Worm (Caenorhabditis elegans) whole organism, L2 larva: Measurements from ENCODE around the gene Y51H4A.941.
"Not testable (repeated sequence)": the region's sequence is repeated elsewhere in the genome, so short reads cannot be mapped to it uniquely, and the experiment has no call there.

Experiments
- C34F6.9 ChIP-seq: fragments of 150-350 bp; optimal IDR thresholded peaks from 2 replicates; lab custom pipeline; 2014; ENCODE audit warnings: missing biosample characterization, missing genetic modification characterization
- F13H6.1 ChIP-seq: sonication (generic microtip); optimal IDR thresholded peaks from 2 replicates; lab custom pipeline; 2016; ENCODE audit warnings: missing genetic modification characterization, missing compliant biosample characterization
- Y55F3AM.14 ChIP-seq: fragments of 200-800 bp; sonication (Bioruptor generic); optimal IDR thresholded peaks from 2 replicates; lab custom pipeline; 2018; ENCODE audit warnings: mild to moderate bottlenecking, missing genetic modification characterization, missing compliant biosample characterization
- ZK546.5 ChIP-seq: sonication (generic microtip); optimal IDR thresholded peaks from 2 replicates; lab custom pipeline; 2017; ENCODE audit warnings: missing biosample characterization, missing genetic modification characterization
- alr-1 ChIP-seq: fragments of 150-350 bp; optimal IDR thresholded peaks from 2 replicates; lab custom pipeline; 2014; ENCODE audit warnings: missing biosample characterization, missing genetic modification characterization
- aly-2 ChIP-seq: fragments of 150-350 bp; optimal IDR thresholded peaks from 2 replicates; lab custom pipeline; 2014; ENCODE audit warnings: missing biosample characterization, missing genetic modification characterization
- ama-1 ChIP-seq: fragments of 150-350 bp; optimal IDR thresholded peaks from 2 replicates; lab custom pipeline; 2018; ENCODE audit warnings: inconsistent platforms
- blmp-1 ChIP-seq: sonication (generic microtip); optimal IDR thresholded peaks from 2 replicates; lab custom pipeline; 2017; ENCODE audit warnings: missing genetic modification characterization, mild to moderate bottlenecking, missing compliant biosample characterization, antibody characterized with exemption, moderate library complexity; ENCODE audit not compliant: insufficient read depth
- ceh-16 ChIP-seq: fragments of 150-350 bp; optimal IDR thresholded peaks from 2 replicates; lab custom pipeline; 2014; ENCODE audit warnings: missing biosample characterization, missing genetic modification characterization
- ceh-82 ChIP-seq: fragments of 150-350 bp; optimal IDR thresholded peaks from 2 replicates; lab custom pipeline; 2014; ENCODE audit warnings: missing biosample characterization, missing genetic modification characterization
- egl-27 ChIP-seq: sonication (generic microtip); optimal IDR thresholded peaks from 3 replicates; lab custom pipeline; 2017; ENCODE audit warnings: missing biosample characterization, missing genetic modification reagents, missing genetic modification characterization
- elt-1 ChIP-seq: fragments of 150-350 bp; optimal IDR thresholded peaks from 2 replicates; lab custom pipeline; 2014; ENCODE audit warnings: missing biosample characterization, missing genetic modification characterization
- elt-3 ChIP-seq: sonication (generic microtip); optimal IDR thresholded peaks from 2 replicates; lab custom pipeline; 2017; ENCODE audit warnings: missing biosample characterization, missing genetic modification characterization
- fos-1 ChIP-seq: fragments of 150-350 bp; optimal IDR thresholded peaks from 2 replicates; lab custom pipeline; 2014; ENCODE audit warnings: missing biosample characterization, missing genetic modification characterization
- lsy-2 ChIP-seq, 2 experiments: fragments of 150-350 bp in 1 of 2; sonication (generic microtip) in 1 of 2; optimal IDR thresholded peaks; 2 replicates each; lab custom pipeline; 2014 to 2017; ENCODE audit warnings: missing biosample characterization in 2 of 2, missing genetic modification characterization in 2 of 2
- nhr-10 ChIP-seq: sonication (generic microtip); optimal IDR thresholded peaks from 2 replicates; lab custom pipeline; 2017; ENCODE audit warnings: missing biosample characterization, missing genetic modification characterization
- nhr-11 ChIP-seq: fragments of 150-350 bp; optimal IDR thresholded peaks from 2 replicates; lab custom pipeline; 2014; ENCODE audit warnings: missing biosample characterization, missing genetic modification characterization
- nhr-12 ChIP-seq: fragments of 150-350 bp; optimal IDR thresholded peaks from 2 replicates; lab custom pipeline; 2014; ENCODE audit warnings: missing biosample characterization, missing genetic modification characterization
- nhr-129 ChIP-seq: fragments of 150-350 bp; optimal IDR thresholded peaks from 2 replicates; lab custom pipeline; 2014; ENCODE audit warnings: missing biosample characterization, missing genetic modification characterization
- nhr-21 ChIP-seq: fragments of 150-350 bp; optimal IDR thresholded peaks from 2 replicates; lab custom pipeline; 2014; ENCODE audit warnings: missing biosample characterization, missing genetic modification characterization
- nhr-23 ChIP-seq: fragments of 150-350 bp; optimal IDR thresholded peaks from 2 replicates; lab custom pipeline; 2014; ENCODE audit warnings: missing biosample characterization, missing genetic modification reagents, missing genetic modification characterization
- nhr-25 ChIP-seq: fragments of 150-350 bp; sonication (generic microtip); optimal IDR thresholded peaks from 3 replicates; lab custom pipeline; 2014; ENCODE audit warnings: missing biosample characterization, missing genetic modification characterization
- nhr-6 ChIP-seq: fragments of 150-350 bp; optimal IDR thresholded peaks from 2 replicates; lab custom pipeline; 2014; ENCODE audit warnings: missing biosample characterization, missing genetic modification characterization
- nhr-77 ChIP-seq: fragments of 150-350 bp; optimal IDR thresholded peaks from 2 replicates; lab custom pipeline; 2014; ENCODE audit warnings: missing biosample characterization, missing genetic modification characterization
- sem-4 ChIP-seq: fragments of 150-350 bp; optimal IDR thresholded peaks from 2 replicates; lab custom pipeline; 2014; ENCODE audit warnings: missing biosample characterization, missing genetic modification reagents, missing genetic modification characterization
- skn-1 ChIP-seq: sonication (generic microtip); optimal IDR thresholded peaks from 2 replicates; lab custom pipeline; 2017; ENCODE audit warnings: missing biosample characterization, missing genetic modification characterization
- sma-3 ChIP-seq: sonication (generic microtip); optimal IDR thresholded peaks from 2 replicates; lab custom pipeline; 2016; ENCODE audit warnings: missing genetic modification reagents, missing genetic modification characterization, missing compliant biosample characterization
- sma-9 ChIP-seq, 2 experiments: fragments of 150-350 bp in 1 of 2; sonication (generic microtip) in 1 of 2; optimal IDR thresholded peaks; 2 replicates each; lab custom pipeline; 2014 to 2016; ENCODE audit warnings: missing genetic modification characterization in 2 of 2, mild to moderate bottlenecking in 1 of 2, missing biosample characterization in 1 of 2, missing compliant biosample characterization in 1 of 2, missing genetic modification reagents in 1 of 2, moderate library complexity in 1 of 2
- snpc-4 ChIP-seq: fragments of 150-350 bp; optimal IDR thresholded peaks from 2 replicates; lab custom pipeline; 2014; ENCODE audit warnings: missing biosample characterization, missing genetic modification characterization
- unc-39 ChIP-seq: fragments of 150-350 bp; optimal IDR thresholded peaks from 2 replicates; lab custom pipeline; 2014; ENCODE audit warnings: missing biosample characterization, missing genetic modification characterization
- unc-55 ChIP-seq: fragments of 150-350 bp; sonication (generic microtip); optimal IDR thresholded peaks from 3 replicates; lab custom pipeline; 2014; ENCODE audit warnings: missing biosample characterization, missing genetic modification reagents, missing genetic modification characterization
- unc-62 ChIP-seq: fragments of 150-350 bp; optimal IDR thresholded peaks from 2 replicates; lab custom pipeline; 2014; ENCODE audit warnings: missing biosample characterization, missing genetic modification reagents, missing genetic modification characterization
- zag-1 ChIP-seq: fragments of 150-350 bp; optimal IDR thresholded peaks from 2 replicates; lab custom pipeline; 2014; ENCODE audit warnings: missing biosample characterization, missing genetic modification characterization
- ztf-11 ChIP-seq: sonication (generic microtip); optimal IDR thresholded peaks from 2 replicates; lab custom pipeline; 2017; ENCODE audit warnings: missing biosample characterization, missing genetic modification characterization

Y51H4A.941 gene

DNA sequence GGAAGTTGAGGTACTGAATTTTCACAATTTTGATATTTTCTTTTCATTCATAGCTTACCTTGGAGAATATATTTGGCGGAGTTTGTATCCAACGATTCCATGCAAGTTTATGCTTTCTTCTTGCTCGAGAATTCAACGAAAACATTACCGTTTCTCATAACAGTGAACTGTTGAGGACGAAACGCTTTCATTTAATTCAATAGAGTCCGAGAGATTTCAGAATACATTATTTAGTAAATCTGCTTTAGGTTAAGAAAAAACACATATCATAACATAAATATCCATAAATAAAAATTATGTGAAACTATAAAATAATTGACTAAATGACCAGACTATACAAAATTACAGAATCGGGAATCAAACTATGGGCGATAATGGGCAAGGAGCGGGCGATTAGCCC is at the start of gene Y51H4A.941:
Gene Y51H4A.941 (minus strand): TSS at position 101 of the 400 bp plus-strand sequence.
- no peak for TF ChIP-seq sma-9 (GFP tag; optimal IDR thresholded peaks at IDR 0.05; lab: Kevin White, UChicago)
- no peak for TF ChIP-seq sma-9 (tag; optimal IDR thresholded peaks at IDR 0.05; lab: Kevin White, UChicago)
- no peak for TF ChIP-seq sem-4
- TF ChIP-seq unc-62 (GFP tag; lab: Kevin White, UChicago) = no peak
- TF ChIP-seq fos-1 (tag; lab: Kevin White, UChicago) = no peak
- TF ChIP-seq ZK546.5 = no peak
- no peak for TF ChIP-seq unc-55 (GFP tag; lab: Kevin White, UChicago)
- TF ChIP-seq sma-3 (GFP tag; lab: Kevin White, UChicago) = no peak
- no peak for TF ChIP-seq nhr-12 (tag; lab: Kevin White, UChicago)
- no peak for TF ChIP-seq ztf-11 (tag; lab: Kevin White, UChicago)
- no peak for TF ChIP-seq blmp-1
- TF ChIP-seq nhr-21 (tag; lab: Kevin White, UChicago) = no peak
- no peak for TF ChIP-seq nhr-6
- no peak for TF ChIP-seq aly-2 (tag; lab: Kevin White, UChicago)
- TF ChIP-seq ceh-82 (tag; lab: Kevin White, UChicago) = no peak
- TF ChIP-seq snpc-4 = no peak
- no peak for TF ChIP-seq nhr-11

DNA sequence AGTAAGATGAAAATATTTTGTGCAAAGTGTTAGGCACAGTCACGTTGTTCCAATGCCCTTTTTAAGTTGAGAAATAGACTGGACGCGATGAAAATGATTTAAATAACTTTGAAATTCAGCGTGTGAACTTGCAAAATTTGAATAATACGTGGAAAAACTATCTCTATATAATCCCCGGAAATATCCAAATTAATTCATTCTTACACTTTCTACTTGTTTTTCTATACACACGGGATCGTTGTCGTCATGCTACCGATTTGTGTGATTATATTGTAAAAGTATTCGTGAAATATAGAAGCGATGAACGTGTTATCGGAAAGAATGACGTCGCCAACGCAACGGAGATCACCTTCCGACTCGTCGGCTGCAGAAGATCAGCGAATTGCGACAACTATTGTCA is 49.1 kb upstream of the Y51H4A.941 start, which contains the start of gene Y43D4A.1:
Gene Y43D4A.1 (plus strand): TSS at position 301 of the 400 bp plus-strand sequence.
- TF ChIP-seq Y55F3AM.14 (GFP tag; lab: Kevin White, UChicago) (no peak), nhr-77 (no peak), nhr-129 (tag; lab: Kevin White, UChicago) (no peak), skn-1 (tag; lab: Kevin White, UChicago) (no peak), lsy-2 (tag; optimal IDR thresholded peaks at IDR 0.05; lab: Kevin White, UChicago) (no peak), elt-3 (tag; lab: Kevin White, UChicago) (no peak), unc-39 (tag; lab: Kevin White, UChicago) (no peak), elt-1 (tag; lab: Kevin White, UChicago) (no peak), ceh-82 (tag; lab: Kevin White, UChicago) (no peak), zag-1 (tag; lab: Kevin White, UChicago) (no peak), nhr-12 (tag; lab: Kevin White, UChicago) (no peak), nhr-23 (tag; lab: Kevin White, UChicago) (no peak), F13H6.1 (no peak), aly-2 (tag; lab: Kevin White, UChicago) (no peak), snpc-4 (no peak)
- TF ChIP-seq, all 48 proteins: peak for 0

DNA sequence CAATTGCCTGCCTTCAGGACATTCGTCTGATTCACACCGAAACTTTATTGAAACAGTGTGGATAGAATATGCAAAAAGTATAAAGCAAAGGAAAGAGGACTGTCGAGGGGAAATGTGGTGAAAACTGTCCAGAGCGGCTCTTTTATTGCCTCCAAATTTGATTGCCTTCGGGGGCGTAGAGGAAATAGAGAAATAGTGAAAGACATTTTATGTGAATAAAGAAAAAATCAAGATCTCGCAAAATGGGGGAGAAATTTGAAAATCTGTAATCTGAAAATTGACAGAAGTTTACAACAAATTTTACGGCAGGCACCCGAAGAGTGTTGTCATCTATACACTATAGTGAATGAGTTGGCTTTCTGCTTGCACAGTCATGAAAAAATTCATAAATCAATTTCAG is 46.3 kb upstream of the Y51H4A.941 start, which contains the start of gene Y51H4A.24:
Gene Y51H4A.24 (minus strand): TSS at position 101 of the 400 bp plus-strand sequence.
- TF ChIP-seq ceh-82 (tag; lab: Kevin White, UChicago) (no peak), nhr-11 (no peak), fos-1 (tag; lab: Kevin White, UChicago) (no peak), egl-27 (tag; lab: Kevin White, UChicago) (no peak), alr-1 (tag; lab: Kevin White, UChicago) (no peak), nhr-25 (tag; lab: Kevin White, UChicago) (no peak), ama-1 (lab: Kevin White, UChicago) (no peak), sem-4 (no peak), nhr-77 (no peak), nhr-21 (tag; lab: Kevin White, UChicago) (no peak), C34F6.9 (no peak), ceh-16 (tag; lab: Kevin White, UChicago) (no peak)

- TF ChIP-seq Y55F3AM.14 (GFP tag; lab: Kevin White, UChicago) (no peak), fos-1 (tag; lab: Kevin White, UChicago) (peak; percentile 98)
Observed at ce11 chrIV:16735957-16736356, 41.5 kb upstream of the Y51H4A.941 start, which contains the start of gene Y51H4A.25. Gene Y51H4A.25 (plus strand): TSS chrIV:16736329.

DNA sequence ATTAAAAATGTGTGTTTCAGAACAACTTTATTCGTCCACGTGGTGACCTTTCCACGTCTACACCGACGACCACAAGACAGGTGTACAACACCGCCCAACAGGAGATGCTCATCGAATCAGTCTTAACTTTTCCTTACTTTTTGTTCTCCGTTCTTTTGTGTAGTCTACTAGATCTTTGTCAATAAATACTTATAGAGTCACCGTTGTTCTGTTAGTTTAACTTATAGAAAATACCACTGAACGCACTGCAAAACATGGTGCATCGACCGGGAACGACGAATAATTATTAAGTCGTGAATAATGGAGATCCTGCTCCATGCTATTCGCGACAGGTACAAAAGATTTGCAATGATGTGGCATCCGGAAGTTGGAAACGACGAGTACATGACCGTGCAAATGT is 28.1 kb upstream of the Y51H4A.941 start, which contains the start of gene Y51H4A.23:
Gene Y51H4A.23 (plus strand): TSS at position 301 of the 400 bp plus-strand sequence.
- TF ChIP-seq ztf-11 (tag; lab: Kevin White, UChicago); nhr-11; nhr-10: not testable (repeated sequence)
